Worm (Caenorhabditis elegans) whole organism, early embryonic: Measurements from ENCODE around the gene mrpl-48.

Experiments
- B0310.2 ChIP-seq: sonication (generic microtip); optimal IDR thresholded peaks from 2 replicates; lab custom pipeline; 2016; ENCODE audit warnings: mild to moderate bottlenecking, missing genetic modification characterization, missing compliant biosample characterization
- ama-1 ChIP-seq: fragments of 150-350 bp; optimal IDR thresholded peaks from 2 replicates; lab custom pipeline; 2014
- ceh-13 ChIP-seq: fragments of 200-800 bp; sonication (Bioruptor generic); optimal IDR thresholded peaks from 2 replicates; lab custom pipeline; 2018; ENCODE audit warnings: mild to moderate bottlenecking, missing genetic modification characterization, missing compliant biosample characterization
- flt-1 ChIP-seq: fragments of 200-800 bp; sonication (Bioruptor generic); IDR thresholded peaks from 2 replicates; pipeline ENCODE4 v1.3.6; 2022; ENCODE audit warnings: missing genetic modification characterization, missing compliant biosample characterization

ce11 chrV:5619372-5619771, 25.9 kb downstream of the mrpl-48 start:
- TF ChIP-seq ceh-13 (GFP tag; lab: Kevin White, UChicago) = no peak
- TF ChIP-seq B0310.2 (tag; lab: Kevin White, UChicago) = no peak
- no peak for TF ChIP-seq ama-1 (lab: Kevin White, UChicago)
- no peak for TF ChIP-seq flt-1 (GFP tag; lab: Robert Waterston, UW)
